Worm (Caenorhabditis elegans) whole organism, young adult: Measurements from ENCODE around the gene C05D12.2.

Experiments
- ama-1 ChIP-seq, 3 experiments: fragments of 150-350 bp in 1 of 3; sonication (generic microtip) in 2 of 3; optimal IDR thresholded peaks; 2 replicates each; lab custom pipeline; 2014 to 2018; ENCODE audit warnings: missing biosample characterization in 2 of 3, missing genetic modification characterization in 2 of 3, missing genetic modification reagents in 2 of 3
- dpl-1 ChIP-seq: fragments of 150-350 bp; optimal IDR thresholded peaks from 2 replicates; lab custom pipeline; 2014; ENCODE audit warnings: missing biosample characterization, missing genetic modification reagents, missing genetic modification characterization
- hlh-12 ChIP-seq: sonication (generic microtip); optimal IDR thresholded peaks from 2 replicates; lab custom pipeline; 2016; ENCODE audit warnings: missing genetic modification characterization, missing compliant biosample characterization
- hlh-26 ChIP-seq: fragments of 200-800 bp; sonication (Bioruptor generic); conservative IDR thresholded peaks from 2 replicates; pipeline ENCODE4 v1.3.6; 2022; ENCODE audit warnings: missing genetic modification reagents, missing genetic modification characterization, missing compliant biosample characterization
- nfya-2 ChIP-seq: fragments of 200-800 bp; sonication (Bioruptor generic); IDR thresholded peaks from 2 replicates; pipeline ENCODE4 v1.3.6; 2022; ENCODE audit warnings: missing genetic modification reagents, missing genetic modification characterization, missing compliant biosample characterization
- nhr-179 ChIP-seq: sonication (generic microtip); optimal IDR thresholded peaks from 2 replicates; lab custom pipeline; 2016; ENCODE audit warnings: mild to moderate bottlenecking, missing genetic modification characterization, missing compliant biosample characterization
- tlf-1 ChIP-seq: fragments of 200-800 bp; sonication (Bioruptor generic); optimal IDR thresholded peaks from 2 replicates; lab custom pipeline; 2018; ENCODE audit warnings: mild to moderate bottlenecking, missing genetic modification characterization, missing compliant biosample characterization
- unc-62 ChIP-seq: fragments of 150-350 bp; optimal IDR thresholded peaks from 2 replicates; lab custom pipeline; 2014; ENCODE audit warnings: missing biosample characterization, missing genetic modification reagents, missing genetic modification characterization
- ztf-25 ChIP-seq: fragments of 200-800 bp; sonication (Bioruptor generic); IDR thresholded peaks from 2 replicates; pipeline ENCODE4 v1.3.6; 2022; ENCODE audit warnings: missing genetic modification reagents, missing genetic modification characterization, missing compliant biosample characterization
- ztf-26 ChIP-seq: sonication (generic microtip); optimal IDR thresholded peaks from 2 replicates; lab custom pipeline; 2017; ENCODE audit warnings: missing genetic modification characterization, missing compliant biosample characterization

DNA sequence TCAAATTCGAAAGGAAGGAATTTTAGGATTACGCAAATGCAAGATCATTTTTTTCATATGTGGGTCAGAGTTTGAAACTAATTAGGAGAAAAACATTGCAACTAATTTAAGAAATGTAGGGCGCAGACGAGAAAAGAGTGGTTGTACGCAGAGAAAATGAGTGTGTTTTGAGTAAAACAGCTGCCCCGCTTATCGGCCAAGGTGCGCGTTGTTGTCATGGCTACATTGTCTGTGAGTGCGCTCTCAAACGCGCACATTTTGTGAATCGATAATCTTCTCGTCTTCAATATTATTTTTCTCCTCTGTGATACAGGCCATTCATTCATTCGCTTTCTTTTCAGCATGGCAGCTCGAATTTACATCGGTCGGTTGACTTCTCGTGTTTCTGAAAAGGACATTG, 35.5 kb downstream of the C05D12.2 start:
- no peak for TF ChIP-seq dpl-1
- TF ChIP-seq ztf-26, result no peak
- no peak for TF ChIP-seq nfya-2 (GFP tag; lab: Robert Waterston, UW)
- TF ChIP-seq nhr-179, result no peak
- no peak for TF ChIP-seq tlf-1 (GFP tag; lab: Kevin White, UChicago)
- TF ChIP-seq ama-1 (optimal IDR thresholded peaks at IDR 0.05; lab: Kevin White, UChicago), result no peak
- no peak for TF ChIP-seq ama-1 (GFP tag; optimal IDR thresholded peaks at IDR 0.05; lab: Kevin White, UChicago)
- no peak for TF ChIP-seq hlh-12 (tag; lab: Kevin White, UChicago)
- no peak for TF ChIP-seq ztf-25
- no peak for TF ChIP-seq hlh-26 (GFP tag; lab: Robert Waterston, UW)
- TF ChIP-seq unc-62 (GFP tag; lab: Kevin White, UChicago), result no peak
